Worm (Caenorhabditis elegans) whole organism, L4 larva: ENCODE data around the gene hir-1.

Experiments used
- R02D3.7 ChIP-seq: fragments of 150-350 bp; sonication (generic microtip); optimal IDR thresholded peaks from 3 replicates; lab custom pipeline; 2014; ENCODE audit warnings: missing biosample characterization, missing genetic modification characterization
- zip-11 ChIP-seq: fragments of 200-800 bp; sonication (Bioruptor generic); IDR thresholded peaks from 2 replicates; pipeline ENCODE4 v1.3.6; 2022; ENCODE audit warnings: missing genetic modification characterization, missing compliant biosample characterization

ce11 chrV:5512559-5512958, 9.4 kb upstream of the hir-1 start:
- no peak for TF ChIP-seq R02D3.7
- no peak for TF ChIP-seq zip-11
